Fruit fly (Drosophila melanogaster) whole organism, prepupa: Measurements from ENCODE around the gene CG32036.

Source experiments
- Blimp-1 ChIP-seq: fragments of 200-800 bp; sonication (Bioruptor generic); optimal IDR thresholded peaks from 3 replicates; lab custom pipeline; 2017; ENCODE audit warnings: missing biosample characterization, missing genetic modification characterization, mild to moderate bottlenecking, moderate library complexity, missing genetic modification reagents
- CG10631 ChIP-seq: fragments of 200-800 bp; sonication (Bioruptor generic); optimal IDR thresholded peaks from 2 replicates; lab custom pipeline; 2016; ENCODE audit warnings: missing biosample characterization, missing genetic modification characterization
- CG10669 ChIP-seq: fragments of 200-800 bp; sonication (Bioruptor generic); optimal IDR thresholded peaks from 3 replicates; lab custom pipeline; 2018; ENCODE audit warnings: missing biosample characterization, mild to moderate bottlenecking, missing genetic modification characterization, moderate library complexity
- CG11294 ChIP-seq: fragments of 200-800 bp; sonication (Bioruptor generic); IDR thresholded peaks from 2 replicates; pipeline ENCODE4 v1.3.6; 2022; ENCODE audit warnings: missing biosample characterization, missing genetic modification characterization
- CG11902 ChIP-seq: fragments of 200-800 bp; sonication (Bioruptor generic); optimal IDR thresholded peaks from 3 replicates; lab custom pipeline; 2016; ENCODE audit warnings: missing biosample characterization, missing genetic modification characterization
- CG15336 ChIP-seq: fragments of 200-800 bp; sonication (Bioruptor generic); IDR thresholded peaks from 2 replicates; pipeline ENCODE4 v1.3.6; 2022; ENCODE audit warnings: missing biosample characterization, missing genetic modification characterization
- CG1621 ChIP-seq: fragments of 200-800 bp; sonication (Bioruptor generic); optimal IDR thresholded peaks from 3 replicates; lab custom pipeline; 2018; ENCODE audit warnings: missing biosample characterization, mild to moderate bottlenecking, missing genetic modification characterization
- CG16779 ChIP-seq: fragments of 200-800 bp; sonication (Bioruptor generic); optimal IDR thresholded peaks from 3 replicates; lab custom pipeline; 2017; ENCODE audit warnings: missing biosample characterization, mild to moderate bottlenecking, missing genetic modification characterization
- CG3032 ChIP-seq: fragments of 200-800 bp; optimal IDR thresholded peaks from 2 replicates; lab custom pipeline; 2019; ENCODE audit warnings: missing biosample characterization, mild to moderate bottlenecking, missing genetic modification characterization, moderate library complexity
- CG31627 ChIP-seq: fragments of 200-800 bp; sonication (Bioruptor generic); optimal IDR thresholded peaks from 3 replicates; lab custom pipeline; 2016; ENCODE audit warnings: missing biosample characterization, missing genetic modification characterization
- CG32006 ChIP-seq: fragments of 200-800 bp; sonication (Bioruptor generic); optimal IDR thresholded peaks from 3 replicates; lab custom pipeline; 2017; ENCODE audit warnings: missing biosample characterization, mild to moderate bottlenecking, missing genetic modification characterization
- CG34406 ChIP-seq: fragments of 200-800 bp; sonication (Bioruptor generic); optimal IDR thresholded peaks from 3 replicates; lab custom pipeline; 2016; ENCODE audit warnings: missing biosample characterization, missing genetic modification characterization
- CG3919 ChIP-seq: fragments of 200-800 bp; sonication (Bioruptor generic); optimal IDR thresholded peaks from 3 replicates; lab custom pipeline; 2016; ENCODE audit warnings: missing biosample characterization, missing genetic modification characterization
- CG4318 ChIP-seq: fragments of 200-800 bp; sonication (Bioruptor generic); optimal IDR thresholded peaks from 3 replicates; lab custom pipeline; 2017; ENCODE audit warnings: missing biosample characterization, mild to moderate bottlenecking, missing genetic modification characterization
- CG6276 ChIP-seq: fragments of 200-800 bp; sonication (Bioruptor generic); optimal IDR thresholded peaks from 2 replicates; lab custom pipeline; 2017; ENCODE audit warnings: missing biosample characterization, mild to moderate bottlenecking, missing genetic modification characterization
- CG6808 ChIP-seq: fragments of 200-800 bp; sonication (Bioruptor generic); optimal IDR thresholded peaks from 3 replicates; lab custom pipeline; 2017; ENCODE audit warnings: missing biosample characterization, missing genetic modification characterization, mild to moderate bottlenecking, moderate library complexity, missing genetic modification reagents
- CG6854 ChIP-seq: fragments of 200-800 bp; sonication (Bioruptor generic); optimal IDR thresholded peaks from 2 replicates; lab custom pipeline; 2017; ENCODE audit warnings: missing biosample characterization, mild to moderate bottlenecking, missing genetic modification characterization
- CG7368 ChIP-seq: fragments of 200-800 bp; sonication (Bioruptor generic); optimal IDR thresholded peaks from 3 replicates; lab custom pipeline; 2016; ENCODE audit warnings: missing biosample characterization, missing genetic modification characterization
- CG8119 ChIP-seq: fragments of 200-800 bp; sonication (Bioruptor generic); IDR thresholded peaks from 3 replicates; pipeline ENCODE4 v1.3.6; 2022; ENCODE audit warnings: missing biosample characterization, missing genetic modification characterization
- CG8319 ChIP-seq: fragments of 200-800 bp; sonication (Bioruptor generic); optimal IDR thresholded peaks from 3 replicates; lab custom pipeline; 2016; ENCODE audit warnings: missing biosample characterization, missing genetic modification characterization
- CG8632 ChIP-seq: fragments of 200-800 bp; sonication (Bioruptor generic); optimal IDR thresholded peaks from 3 replicates; lab custom pipeline; 2016; ENCODE audit warnings: missing biosample characterization, missing genetic modification characterization
- Eip75B ChIP-seq: fragments of 200-800 bp; sonication (Bioruptor generic); optimal IDR thresholded peaks from 3 replicates; lab custom pipeline; 2016; ENCODE audit warnings: missing biosample characterization, missing genetic modification characterization
- Eip78C ChIP-seq: fragments of 200-800 bp; sonication (Bioruptor generic); peaks from one replicate; lab custom pipeline; 2016; ENCODE audit warnings: missing biosample characterization, missing genetic modification characterization
- Eip93F ChIP-seq: fragments of 200-800 bp; sonication (Bioruptor generic); optimal IDR thresholded peaks from 2 replicates; lab custom pipeline; 2016; ENCODE audit warnings: missing biosample characterization, mild to moderate bottlenecking, missing genetic modification characterization
- Ets96B ChIP-seq: fragments of 200-800 bp; optimal IDR thresholded peaks from 2 replicates; lab custom pipeline; 2019; ENCODE audit warnings: missing biosample characterization, mild to moderate bottlenecking, missing genetic modification characterization, moderate library complexity
- Gug ChIP-seq: fragments of 200-800 bp; sonication (Bioruptor generic); IDR thresholded peaks from 2 replicates; pipeline ENCODE4 v1.3.6; 2022; ENCODE audit warnings: missing biosample characterization, missing genetic modification characterization
- Hr38 ChIP-seq: sonication (Bioruptor generic); optimal IDR thresholded peaks from 2 replicates; lab custom pipeline; 2016; ENCODE audit warnings: missing biosample characterization, missing genetic modification characterization
- Hr39 ChIP-seq: fragments of 200-800 bp; sonication (Bioruptor generic); optimal IDR thresholded peaks from 2 replicates; lab custom pipeline; 2016; ENCODE audit warnings: missing biosample characterization, missing genetic modification characterization
- Hr4 ChIP-seq: fragments of 200-800 bp; sonication (Bioruptor generic); optimal IDR thresholded peaks from 3 replicates; lab custom pipeline; 2016; ENCODE audit warnings: missing biosample characterization, missing genetic modification characterization
- Lpt ChIP-seq: fragments of 200-800 bp; sonication (Bioruptor generic); optimal IDR thresholded peaks from 3 replicates; lab custom pipeline; 2016; ENCODE audit warnings: missing biosample characterization, missing genetic modification characterization
- Met ChIP-seq: fragments of 200-800 bp; sonication (Bioruptor generic); optimal IDR thresholded peaks from 3 replicates; lab custom pipeline; 2016; ENCODE audit warnings: missing biosample characterization, missing genetic modification characterization
- OdsH ChIP-seq: fragments of 200-800 bp; sonication (Bioruptor generic); optimal IDR thresholded peaks from 3 replicates; lab custom pipeline; 2016; ENCODE audit warnings: missing biosample characterization, missing genetic modification characterization
- Smox ChIP-seq: fragments of 200-800 bp; sonication (Bioruptor generic); optimal IDR thresholded peaks from 3 replicates; lab custom pipeline; 2016; ENCODE audit warnings: missing biosample characterization, missing genetic modification characterization
- Sox102F ChIP-seq: fragments of 200-800 bp; sonication (Bioruptor generic); optimal IDR thresholded peaks from 2 replicates; lab custom pipeline; 2016; ENCODE audit warnings: missing biosample characterization, mild to moderate bottlenecking, missing genetic modification characterization
- Sox15 ChIP-seq: fragments of 200-800 bp; sonication (Bioruptor generic); optimal IDR thresholded peaks from 3 replicates; lab custom pipeline; 2016; ENCODE audit warnings: missing biosample characterization, missing genetic modification characterization
- achi ChIP-seq: fragments of 200-800 bp; sonication (Bioruptor generic); optimal IDR thresholded peaks from 3 replicates; lab custom pipeline; 2016; ENCODE audit warnings: missing biosample characterization, missing genetic modification characterization
- acj6 ChIP-seq: fragments of 200-800 bp; sonication (Bioruptor generic); optimal IDR thresholded peaks from 3 replicates; lab custom pipeline; 2016; ENCODE audit warnings: missing biosample characterization, missing genetic modification characterization
- cyc ChIP-seq: fragments of 200-800 bp; sonication (Bioruptor generic); optimal IDR thresholded peaks from 3 replicates; lab custom pipeline; 2016; ENCODE audit warnings: missing biosample characterization, missing genetic modification characterization
- dac ChIP-seq: fragments of 200-800 bp; sonication (Bioruptor generic); optimal IDR thresholded peaks from 2 replicates; lab custom pipeline; 2017; ENCODE audit warnings: missing biosample characterization, mild to moderate bottlenecking, missing genetic modification characterization
- dsx ChIP-seq: fragments of 200-800 bp; optimal IDR thresholded peaks from 3 replicates; lab custom pipeline; 2019; ENCODE audit warnings: missing biosample characterization, mild to moderate bottlenecking, missing genetic modification characterization, moderate library complexity; ENCODE audit not compliant: poor library complexity, severe bottlenecking
- eg ChIP-seq: fragments of 200-800 bp; sonication (Bioruptor generic); IDR thresholded peaks from 3 replicates; pipeline ENCODE4 v1.3.6; 2022; ENCODE audit warnings: missing biosample characterization, missing genetic modification characterization
- esn ChIP-seq: fragments of 200-800 bp; sonication (Bioruptor generic); optimal IDR thresholded peaks from 2 replicates; lab custom pipeline; 2016; ENCODE audit warnings: missing biosample characterization, mild to moderate bottlenecking, missing genetic modification characterization, moderate library complexity
- fd59A ChIP-seq: fragments of 200-800 bp; sonication (Bioruptor generic); optimal IDR thresholded peaks from 2 replicates; lab custom pipeline; 2017; ENCODE audit warnings: missing biosample characterization, mild to moderate bottlenecking, missing genetic modification characterization, missing genetic modification reagents
- fd85E ChIP-seq: fragments of 200-800 bp; sonication (Bioruptor generic); optimal IDR thresholded peaks from 3 replicates; lab custom pipeline; 2016; ENCODE audit warnings: missing biosample characterization, missing genetic modification characterization
- fkh ChIP-seq: fragments of 200-800 bp; sonication (Bioruptor generic); optimal IDR thresholded peaks from 3 replicates; lab custom pipeline; 2017; ENCODE audit warnings: missing biosample characterization, mild to moderate bottlenecking, missing genetic modification characterization, moderate library complexity
- lz ChIP-seq: fragments of 200-800 bp; sonication (Bioruptor generic); optimal IDR thresholded peaks from 3 replicates; lab custom pipeline; 2016; ENCODE audit warnings: missing biosample characterization, missing genetic modification characterization
- pdm3 ChIP-seq: fragments of 200-800 bp; sonication (Bioruptor generic); optimal IDR thresholded peaks from 3 replicates; lab custom pipeline; 2016; ENCODE audit warnings: missing biosample characterization, missing genetic modification characterization
- salr ChIP-seq, 2 experiments: fragments of 200-800 bp; sonication (Bioruptor generic); optimal IDR thresholded peaks; 3 replicates each; lab custom pipeline; 2016 to 2018; ENCODE audit warnings: missing biosample characterization in 2 of 2, missing genetic modification characterization in 2 of 2, mild to moderate bottlenecking in 1 of 2
- ss ChIP-seq, 2 experiments: fragments of 200-800 bp; sonication (Bioruptor generic); optimal IDR thresholded peaks; 2 replicates in 1 of 2; 3 replicates in 1 of 2; lab custom pipeline; 2017 to 2018; ENCODE audit warnings: mild to moderate bottlenecking in 2 of 2, missing biosample characterization in 2 of 2, missing genetic modification characterization in 2 of 2, moderate library complexity in 1 of 2
- svp ChIP-seq: fragments of 200-800 bp; sonication (Bioruptor generic); peaks from one replicate; lab custom pipeline; 2016; ENCODE audit warnings: missing biosample characterization, missing genetic modification characterization
- topi ChIP-seq: fragments of 200-800 bp; sonication (Bioruptor generic); optimal IDR thresholded peaks from 3 replicates; lab custom pipeline; 2016; ENCODE audit warnings: missing biosample characterization, missing genetic modification characterization
- vri ChIP-seq: fragments of 200-800 bp; sonication (Bioruptor generic); optimal IDR thresholded peaks from 3 replicates; lab custom pipeline; 2016; ENCODE audit warnings: missing biosample characterization, mild to moderate bottlenecking, missing genetic modification characterization

Gene CG32036

dm6 chr3L:9441907-9442479 is 47.0 kb downstream of the CG32036 start, which contains the start of the genes Bet3 and Nf-YA:
Gene Bet3, minus strand, starts transcription at chr3L:9442267.
Gene Nf-YA, minus strand, starts transcription at chr3L:9442267.
- TF ChIP-seq achi (GFP tag; lab: Kevin White, UChicago) (peak; percentile 31), ss (GFP tag; optimal IDR thresholded peaks at IDR 0.05; lab: Kevin White, UChicago) (no peak), vri (GFP tag; lab: Kevin White, UChicago) (no peak), svp (GFP tag; lab: Kevin White, UChicago) (peak; percentile 43), CG31627 (GFP tag; lab: Kevin White, UChicago) (peak; percentile 44), CG11294 (GFP tag; lab: Robert Waterston, UW) (no peak), Ets96B (tag; lab: Kevin White, UChicago) (no peak), Sox102F (no peak), CG8319 (no peak), OdsH (peak; percentile 29), Hr39 (GFP tag; lab: Kevin White, UChicago) (peak; percentile 52), fkh (no peak), CG11902 (no peak), Eip78C (GFP tag; lab: Kevin White, UChicago) (peak; percentile 30), pdm3 (GFP tag; lab: Kevin White, UChicago) (no peak), CG34406 (GFP tag; lab: Kevin White, UChicago) (no peak), CG16779 (tag; lab: Kevin White, UChicago) (no peak), Lpt (no peak), dac (no peak), eg (no peak), Sox15 (no peak), dsx (GFP tag; lab: Kevin White, UChicago) (no peak), lz (peak; percentile 52), topi (GFP tag; lab: Kevin White, UChicago) (peak; percentile 32), cyc (peak; percentile 39), Hr4 (GFP tag; lab: Kevin White, UChicago) (no peak), CG3919 (GFP tag; lab: Kevin White, UChicago) (no peak), Eip93F (no peak), Gug (GFP tag; lab: Robert Waterston, UW) (no peak), CG3032 (tag; lab: Kevin White, UChicago) (peak; percentile 43), CG8632 (no peak), CG6276 (GFP tag; lab: Kevin White, UChicago) (no peak), fd85E (no peak), Blimp-1 (GFP tag; lab: Kevin White, UChicago) (peak; percentile 99), CG7368 (no peak), salr (GFP tag; optimal IDR thresholded peaks at IDR 0.05; lab: Kevin White, UChicago) (no peak), acj6 (no peak), CG4318 (no peak), CG15336 (GFP tag; lab: Robert Waterston, UW) (no peak), esn (GFP tag; lab: Kevin White, UChicago) (peak; percentile 42), CG6808 (GFP tag; lab: Kevin White, UChicago) (no peak), Met (GFP tag; lab: Kevin White, UChicago) (peak; percentile 17), fd59A (GFP tag; lab: Kevin White, UChicago) (no peak), CG1621 (tag; lab: Kevin White, UChicago) (no peak), Hr38 (no peak), Eip75B (GFP tag; lab: Kevin White, UChicago) (no peak), CG10631 (GFP tag; lab: Kevin White, UChicago) (peak; percentile 13), CG8119 (no peak), CG10669 (GFP tag; lab: Kevin White, UChicago) (no peak), CG32006 (GFP tag; lab: Kevin White, UChicago) (peak; percentile 25), Smox (GFP tag; lab: Kevin White, UChicago) (no peak), CG6854 (no peak)
